Fruit fly (Drosophila melanogaster) whole organism, embryonic: ENCODE results near the gene CG6283.

Experiments used
- ATbp ChIP-seq: fragments of 200-800 bp; sonication (Bioruptor generic); optimal IDR thresholded peaks from 2 replicates; lab custom pipeline; 2017; ENCODE audit warnings: missing biosample characterization, mild to moderate bottlenecking, missing genetic modification characterization, missing genetic modification reagents
- Abd-B ChIP-seq: fragments of 200-800 bp; sonication (Bioruptor generic); optimal IDR thresholded peaks from 2 replicates; lab custom pipeline; 2018; ENCODE audit warnings: missing biosample characterization, mild to moderate bottlenecking, missing genetic modification characterization, moderate library complexity
- Aef1 ChIP-seq: fragments of 200-800 bp; sonication (Bioruptor generic); IDR thresholded peaks from 3 replicates; pipeline ENCODE4 v1.3.6; 2022; ENCODE audit warnings: missing biosample characterization, missing genetic modification characterization
- Asciz ChIP-seq: fragments of 200-800 bp; sonication (Bioruptor generic); optimal IDR thresholded peaks from 2 replicates; lab custom pipeline; 2017; ENCODE audit warnings: missing biosample characterization, mild to moderate bottlenecking, missing genetic modification characterization, missing genetic modification reagents
- BEAF-32 ChIP-seq: fragments of 200-800 bp; sonication (Bioruptor generic); optimal IDR thresholded peaks from 3 replicates; lab custom pipeline; 2017; ENCODE audit warnings: missing biosample characterization, missing genetic modification characterization, mild to moderate bottlenecking, moderate library complexity, missing genetic modification reagents
- CG11093 ChIP-seq: fragments of 200-800 bp; sonication (Bioruptor generic); IDR thresholded peaks from 3 replicates; pipeline ENCODE4 v1.3.6; 2022; ENCODE audit warnings: missing biosample characterization, missing genetic modification characterization
- CG11504 ChIP-seq: fragments of 200-800 bp; sonication (Bioruptor generic); optimal IDR thresholded peaks from 3 replicates; lab custom pipeline; 2019; ENCODE audit warnings: missing biosample characterization, mild to moderate bottlenecking, missing genetic modification characterization, moderate library complexity
- CG14710 ChIP-seq: fragments of 200-800 bp; sonication (Bioruptor generic); optimal IDR thresholded peaks from 3 replicates; lab custom pipeline; 2019; ENCODE audit warnings: missing biosample characterization, mild to moderate bottlenecking, missing genetic modification characterization, moderate library complexity
- CG1603 ChIP-seq: fragments of 200-800 bp; sonication (Bioruptor generic); optimal IDR thresholded peaks from 2 replicates; lab custom pipeline; 2019; ENCODE audit warnings: missing biosample characterization, mild to moderate bottlenecking, missing genetic modification characterization, moderate library complexity
- CG17829 ChIP-seq: fragments of 200-800 bp; optimal IDR thresholded peaks from 2 replicates; lab custom pipeline; 2019; ENCODE audit warnings: missing biosample characterization, mild to moderate bottlenecking, missing genetic modification characterization, moderate library complexity
- CG30020 ChIP-seq: fragments of 200-800 bp; optimal IDR thresholded peaks from 2 replicates; lab custom pipeline; 2019; ENCODE audit warnings: missing biosample characterization, mild to moderate bottlenecking, missing genetic modification characterization, moderate library complexity
- CG31441 ChIP-seq: fragments of 200-800 bp; sonication (Bioruptor generic); IDR thresholded peaks from 2 replicates; pipeline ENCODE4 v1.3.6; 2022; ENCODE audit warnings: missing biosample characterization, missing genetic modification characterization
- CG33213 ChIP-seq: fragments of 200-800 bp; sonication (Bioruptor generic); optimal IDR thresholded peaks from 3 replicates; lab custom pipeline; 2016; ENCODE audit warnings: missing biosample characterization, missing genetic modification characterization
- CG3407 ChIP-seq: fragments of 200-800 bp; sonication (Bioruptor generic); optimal IDR thresholded peaks from 2 replicates; lab custom pipeline; 2018; ENCODE audit warnings: missing biosample characterization, mild to moderate bottlenecking, missing genetic modification characterization
- CG34422 ChIP-seq: fragments of 200-800 bp; sonication (Bioruptor generic); IDR thresholded peaks from 3 replicates; pipeline ENCODE4 v1.3.6; 2022; ENCODE audit warnings: missing biosample characterization, missing genetic modification characterization
- CG4707 ChIP-seq: fragments of 200-800 bp; sonication (Bioruptor generic); optimal IDR thresholded peaks from 2 replicates; lab custom pipeline; 2018; ENCODE audit warnings: missing biosample characterization, mild to moderate bottlenecking, missing genetic modification characterization, moderate library complexity
- CG6175 ChIP-seq: fragments of 200-800 bp; sonication (Bioruptor generic); IDR thresholded peaks from 3 replicates; pipeline ENCODE4 v1.3.6; 2022; ENCODE audit warnings: missing biosample characterization, missing genetic modification characterization
- CG6791 ChIP-seq: fragments of 200-800 bp; sonication (Bioruptor generic); IDR thresholded peaks from 3 replicates; pipeline ENCODE4 v1.3.6; 2022; ENCODE audit warnings: missing biosample characterization, missing genetic modification characterization; ENCODE audit not compliant: partially characterized antibody
- CG7745 ChIP-seq: fragments of 200-800 bp; sonication (Bioruptor generic); optimal IDR thresholded peaks from 2 replicates; lab custom pipeline; 2018; ENCODE audit warnings: missing biosample characterization, mild to moderate bottlenecking, missing genetic modification characterization, moderate library complexity
- CG8290 ChIP-seq, 3 experiments: fragments of 200-800 bp; sonication (Bioruptor generic); optimal IDR thresholded peaks; 2 replicates each; lab custom pipeline; 2016 to 2019; ENCODE audit warnings: missing biosample characterization in 3 of 3, missing genetic modification characterization in 3 of 3, mild to moderate bottlenecking in 2 of 3, moderate library complexity in 1 of 3
- Hr51 ChIP-seq, 2 experiments: fragments of 200-800 bp; sonication (Bioruptor generic); optimal IDR thresholded peaks; 2 replicates in 1 of 2; 3 replicates in 1 of 2; lab custom pipeline; 2016 to 2018; ENCODE audit warnings: missing biosample characterization in 2 of 2, missing genetic modification characterization in 2 of 2, mild to moderate bottlenecking in 1 of 2, moderate library complexity in 1 of 2
- Hr78 ChIP-seq, 2 experiments: fragments of 200-800 bp in 1 of 2; fragments of >200 bp in 1 of 2; sonication (Bioruptor generic) in 1 of 2; optimal IDR thresholded peaks; 2 replicates each; lab custom pipeline; 2017 to 2019; ENCODE audit warnings: missing biosample characterization in 2 of 2, missing genetic modification characterization in 2 of 2, mild to moderate bottlenecking in 1 of 2, moderate library complexity in 1 of 2
- NC2α ChIP-seq: fragments of 200-800 bp; sonication (Bioruptor generic); optimal IDR thresholded peaks from 2 replicates; lab custom pipeline; 2016; ENCODE audit warnings: missing biosample characterization, missing genetic modification characterization
- Six4 ChIP-seq: fragments of 200-800 bp; sonication (Bioruptor generic); optimal IDR thresholded peaks from 2 replicates; lab custom pipeline; 2016; ENCODE audit warnings: missing biosample characterization, missing genetic modification characterization
- abd-A ChIP-seq: fragments of 200-800 bp; sonication (Bioruptor generic); optimal IDR thresholded peaks from 3 replicates; lab custom pipeline; 2019; ENCODE audit warnings: missing biosample characterization, mild to moderate bottlenecking, missing genetic modification characterization, moderate library complexity
- amos ChIP-seq: fragments of 200-800 bp; sonication (Bioruptor generic); IDR thresholded peaks from 2 replicates; pipeline ENCODE4 v1.3.6; 2022; ENCODE audit warnings: missing biosample characterization, missing genetic modification characterization; ENCODE audit not compliant: partially characterized antibody
- crc ChIP-seq: fragments of 200-800 bp; sonication (Bioruptor generic); optimal IDR thresholded peaks from 2 replicates; lab custom pipeline; 2016; ENCODE audit warnings: missing biosample characterization, missing genetic modification characterization
- croc ChIP-seq: fragments of 200-800 bp; sonication (Bioruptor generic); conservative IDR thresholded peaks from 3 replicates; pipeline ENCODE4 v1.3.6; 2022; ENCODE audit warnings: missing biosample characterization, missing genetic modification characterization
- crol ChIP-seq: fragments of 200-800 bp; sonication (Bioruptor generic); IDR thresholded peaks from 2 replicates; pipeline ENCODE4 v1.3.6; 2022; ENCODE audit warnings: missing biosample characterization, missing genetic modification characterization
- dan ChIP-seq: fragments of 200-800 bp; sonication (Bioruptor generic); IDR thresholded peaks from 2 replicates; pipeline ENCODE4 v1.3.6; 2022; ENCODE audit warnings: missing biosample characterization, missing genetic modification characterization
- fu2 ChIP-seq: fragments of 200-800 bp; sonication (Bioruptor generic); optimal IDR thresholded peaks from 2 replicates; lab custom pipeline; 2016; ENCODE audit warnings: missing biosample characterization, missing genetic modification characterization
- gcm ChIP-seq: fragments of 200-800 bp; sonication (Bioruptor generic); optimal IDR thresholded peaks from 2 replicates; lab custom pipeline; 2019; ENCODE audit warnings: missing biosample characterization, mild to moderate bottlenecking, missing genetic modification characterization, moderate library complexity
- gem ChIP-seq: fragments of 200-800 bp; sonication (Bioruptor generic); optimal IDR thresholded peaks from 2 replicates; lab custom pipeline; 2019; ENCODE audit warnings: missing biosample characterization, mild to moderate bottlenecking, missing genetic modification characterization, moderate library complexity
- grau ChIP-seq: fragments of 200-800 bp; optimal IDR thresholded peaks from 3 replicates; lab custom pipeline; 2019; ENCODE audit warnings: missing biosample characterization, mild to moderate bottlenecking, missing genetic modification characterization, moderate library complexity
- ken ChIP-seq: fragments of 200-800 bp; sonication (Bioruptor generic); IDR thresholded peaks from 3 replicates; pipeline ENCODE4 v1.3.6; 2022; ENCODE audit warnings: missing biosample characterization, missing genetic modification characterization
- kni ChIP-seq: fragments of 200-800 bp; sonication (Bioruptor generic); optimal IDR thresholded peaks from 3 replicates; lab custom pipeline; 2017; ENCODE audit warnings: mild to moderate bottlenecking, missing biosample characterization, missing genetic modification reagents, missing genetic modification characterization
- lab ChIP-seq: fragments of 200-800 bp; sonication (Bioruptor generic); optimal IDR thresholded peaks from 3 replicates; lab custom pipeline; 2017; ENCODE audit warnings: missing biosample characterization, missing genetic modification characterization, mild to moderate bottlenecking, moderate library complexity, missing genetic modification reagents
- lilli ChIP-seq: fragments of 200-800 bp; sonication (Bioruptor generic); optimal IDR thresholded peaks from 3 replicates; lab custom pipeline; 2016; ENCODE audit warnings: missing biosample characterization, missing genetic modification characterization
- nom ChIP-seq: fragments of 200-800 bp; sonication (Bioruptor generic); optimal IDR thresholded peaks from 2 replicates; lab custom pipeline; 2017; ENCODE audit warnings: missing biosample characterization, missing genetic modification characterization, mild to moderate bottlenecking, moderate library complexity, missing genetic modification reagents
- pho ChIP-seq: fragments of 200-800 bp; sonication (Bioruptor generic); optimal IDR thresholded peaks from 2 replicates; lab custom pipeline; 2016; ENCODE audit warnings: missing biosample characterization, missing genetic modification characterization
- ro ChIP-seq: fragments of 200-800 bp; sonication (Bioruptor generic); IDR thresholded peaks from 2 replicates; pipeline ENCODE4 v1.3.6; 2022; ENCODE audit warnings: missing biosample characterization, missing genetic modification characterization
- sens ChIP-seq: fragments of 200-800 bp; sonication (Bioruptor generic); peaks from one replicate; lab custom pipeline; 2016; ENCODE audit warnings: missing biosample characterization, missing genetic modification characterization
- sug ChIP-seq: fragments of 200-800 bp; optimal IDR thresholded peaks from 2 replicates; lab custom pipeline; 2019; ENCODE audit warnings: missing biosample characterization, mild to moderate bottlenecking, missing genetic modification characterization, moderate library complexity
- tgo ChIP-seq: fragments of 200-800 bp; sonication (Bioruptor generic); IDR thresholded peaks from 3 replicates; pipeline ENCODE4 v1.3.6; 2022; ENCODE audit warnings: missing biosample characterization, missing genetic modification characterization
- z ChIP-seq: fragments of 200-800 bp; sonication (Bioruptor generic); IDR thresholded peaks from 3 replicates; pipeline ENCODE4 v1.3.6; 2022; ENCODE audit warnings: missing biosample characterization, missing genetic modification characterization

The CG6283 gene

DNA sequence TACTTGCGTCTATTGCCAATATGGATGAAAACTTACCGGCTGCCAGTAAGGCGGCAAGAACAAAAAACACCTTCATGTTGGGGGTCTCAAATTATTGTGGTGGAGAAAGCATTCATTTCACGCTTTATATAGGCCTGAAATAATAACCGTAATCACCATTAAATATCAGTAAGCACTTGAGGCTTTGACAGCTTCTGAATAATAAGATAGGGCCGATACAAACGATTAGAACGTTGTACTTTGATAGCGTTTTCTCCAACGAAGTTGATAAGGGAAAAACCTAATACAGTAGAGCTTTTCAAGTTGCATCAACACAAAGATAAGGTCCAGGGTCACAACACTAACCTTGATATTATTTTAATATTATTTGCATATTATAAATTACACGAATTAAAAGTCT is at the start of gene CG6283:
CG6283 (minus strand) TSS at position 101 of the 400 bp plus-strand sequence.
- peak; percentile 28 for TF ChIP-seq sug (tag; lab: Kevin White, UChicago)
- no peak for TF ChIP-seq gem (tag; lab: Kevin White, UChicago)

- TF ChIP-seq CG6791 (0 out of 3 replicates have a peak, but pooled peaks have one; percentile 26), gcm (GFP tag; lab: Kevin White, UChicago) (no peak), CG6175 (GFP tag; lab: Robert Waterston, UW) (0 out of 3 replicates have a peak, but pooled peaks have one; percentile 49), Asciz (GFP tag; lab: Kevin White, UChicago) (no peak), CG3407 (no peak), ken (no peak), crol (peak; percentile 95), grau (peak; percentile 18), kni (peak; percentile 9), tgo (no peak), abd-A (tag; lab: Kevin White, UChicago) (no peak), CG31441 (no peak), amos (GFP tag; lab: Robert Waterston, UW) (peak; percentile 21; the same call in 1 of the 2 replicates), ATbp (GFP tag; lab: Kevin White, UChicago) (peak; percentile 37), CG33213 (GFP tag; lab: Kevin White, UChicago) (no peak), nom (GFP tag; lab: Kevin White, UChicago) (peak; percentile 2), NC2α (GFP tag; lab: Kevin White, UChicago) (no peak), CG8290 (GFP tag; optimal IDR thresholded peaks at IDR 0.05; lab: Kevin White, UChicago) (no peak), CG8290 (tag; optimal IDR thresholded peaks at IDR 0.05; lab: Kevin White, UChicago) (peak in 1 of 2 experiments; percentile 41), Six4 (GFP tag; lab: Kevin White, UChicago) (peak; percentile 18), Hr51 (GFP tag; optimal IDR thresholded peaks at IDR 0.05; lab: Kevin White, UChicago) (peak in 1 of 2 experiments; percentile 44), CG7745 (tag; lab: Kevin White, UChicago) (no peak), crc (GFP tag; lab: Kevin White, UChicago) (no peak), Abd-B (peak; percentile 23), CG17829 (tag; lab: Kevin White, UChicago) (no peak), CG11093 (GFP tag; lab: Robert Waterston, UW) (no peak), CG30020 (no peak), CG14710 (tag; lab: Kevin White, UChicago) (no peak), pho (GFP tag; lab: Kevin White, UChicago) (peak; percentile 12), CG4707 (no peak), CG34422 (GFP tag; lab: Robert Waterston, UW) (0 out of 3 replicates have a peak, but pooled peaks have one; percentile 48), CG1603 (tag; lab: Kevin White, UChicago) (peak; percentile 50), lab (GFP tag; lab: Kevin White, UChicago) (peak; percentile 28), fu2 (no peak), ro (GFP tag; lab: Robert Waterston, UW) (no peak), z (GFP tag; lab: Robert Waterston, UW) (0 out of 3 replicates have a peak, but pooled peaks have one; percentile 36), BEAF-32 (GFP tag; lab: Kevin White, UChicago) (no peak), dan (GFP tag; lab: Robert Waterston, UW) (no peak), CG11504 (tag; lab: Kevin White, UChicago) (peak; percentile 58), lilli (GFP tag; lab: Kevin White, UChicago) (no peak), croc (GFP tag; lab: Robert Waterston, UW) (no peak), Aef1 (no peak), Hr78 (GFP tag; optimal IDR thresholded peaks at IDR 0.05; lab: Kevin White, UChicago) (peak in 1 of 2 experiments; percentile 4), sens (GFP tag; lab: Kevin White, UChicago) (peak; percentile 46)
Measured at dm6 chr3R:27069810-27070625, 48.8 kb upstream of the CG6283 start, which contains the start of gene spz. Gene spz, minus strand, starts transcription at chr3R:27070070.
